Fruit fly (Drosophila melanogaster) Kc167 (cell line): ENCODE measurements around the gene CG5506.

Experiments used
- Myc ChIP-seq: fragments of >200 bp; optimal IDR thresholded peaks from 2 replicates; lab custom pipeline; 2017; ENCODE audit warnings: missing external identifiers
- Sin3A ChIP-seq: fragments of >200 bp; optimal IDR thresholded peaks from 2 replicates; lab custom pipeline; 2018; ENCODE audit warnings: missing external identifiers
- h ChIP-seq: fragments of >200 bp; optimal IDR thresholded peaks from 3 replicates; lab custom pipeline; 2018; ENCODE audit warnings: missing external identifiers
- insv ChIP-seq: fragments of >200 bp; optimal IDR thresholded peaks from 3 replicates; lab custom pipeline; 2018; ENCODE audit warnings: missing external identifiers
- psq ChIP-seq: fragments of >200 bp; optimal IDR thresholded peaks from 2 replicates; lab custom pipeline; 2017; ENCODE audit warnings: missing external identifiers
- ttk ChIP-seq: sonication (Bioruptor generic); optimal IDR thresholded peaks from 2 replicates; lab custom pipeline; 2017; ENCODE audit warnings: missing external identifiers

Gene CG5506

DNA sequence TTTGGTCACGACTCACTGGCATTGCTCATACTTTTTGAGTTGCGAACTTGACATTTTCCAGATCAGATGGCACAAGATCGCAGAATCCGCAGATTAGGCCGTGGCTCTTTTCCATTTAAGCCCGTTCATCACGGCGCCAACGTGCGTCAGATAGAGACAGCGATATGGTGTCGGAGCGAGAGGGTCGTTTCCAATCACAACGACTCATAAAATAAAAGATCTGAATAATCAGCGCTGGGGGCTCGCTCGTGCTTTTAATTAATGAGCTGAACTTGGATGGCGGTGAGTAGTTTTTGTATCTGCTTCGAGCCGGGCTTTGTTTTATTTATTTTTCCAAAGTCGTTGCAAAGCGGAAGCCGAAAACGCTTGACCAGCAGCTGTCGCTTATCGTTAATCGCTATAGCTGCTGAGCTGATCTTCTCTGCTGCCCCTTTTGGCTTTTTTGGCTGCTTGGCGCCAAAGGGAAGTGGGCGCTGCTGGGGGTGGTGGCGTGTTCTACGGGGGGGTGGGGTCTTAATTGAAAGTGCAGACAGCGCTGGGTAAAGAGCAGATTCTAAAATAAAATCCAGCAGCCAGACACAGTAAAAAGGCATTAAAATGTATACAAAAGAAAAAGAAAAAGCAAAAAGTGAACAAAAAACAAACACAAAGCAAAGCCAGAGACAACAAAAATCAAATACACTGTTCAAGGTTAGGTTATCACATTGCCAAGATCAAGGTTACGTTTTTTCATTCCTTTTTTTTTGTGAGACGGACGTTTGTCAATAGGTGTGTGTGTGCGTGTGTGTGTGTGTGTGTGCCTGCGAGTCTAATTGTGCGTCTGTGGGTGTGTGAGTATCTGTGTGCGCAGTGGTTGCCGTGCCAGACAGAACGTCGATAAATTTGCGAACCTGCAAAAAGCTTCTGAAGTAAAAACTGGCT lies 38.3 kb upstream of the CG5506 start:
- TF ChIP-seq psq (lab: Kevin White, UChicago), result no peak
- TF ChIP-seq ttk (lab: Kevin White, UChicago), result no peak
- no peak for TF ChIP-seq Myc
- no peak for TF ChIP-seq h (lab: Kevin White, UChicago)
- no peak for TF ChIP-seq Sin3A
- no peak for TF ChIP-seq insv (lab: Kevin White, UChicago)

- no peak for TF ChIP-seq insv (lab: Kevin White, UChicago)
- no peak for TF ChIP-seq psq (lab: Kevin White, UChicago)
- TF ChIP-seq Myc, result no peak
- TF ChIP-seq h (lab: Kevin White, UChicago), result no peak
- TF ChIP-seq Sin3A, result no peak
- no peak for TF ChIP-seq ttk (lab: Kevin White, UChicago)
Observed at dm6 chr3L:17921462-17921861, 37.3 kb upstream of the CG5506 start.

DNA sequence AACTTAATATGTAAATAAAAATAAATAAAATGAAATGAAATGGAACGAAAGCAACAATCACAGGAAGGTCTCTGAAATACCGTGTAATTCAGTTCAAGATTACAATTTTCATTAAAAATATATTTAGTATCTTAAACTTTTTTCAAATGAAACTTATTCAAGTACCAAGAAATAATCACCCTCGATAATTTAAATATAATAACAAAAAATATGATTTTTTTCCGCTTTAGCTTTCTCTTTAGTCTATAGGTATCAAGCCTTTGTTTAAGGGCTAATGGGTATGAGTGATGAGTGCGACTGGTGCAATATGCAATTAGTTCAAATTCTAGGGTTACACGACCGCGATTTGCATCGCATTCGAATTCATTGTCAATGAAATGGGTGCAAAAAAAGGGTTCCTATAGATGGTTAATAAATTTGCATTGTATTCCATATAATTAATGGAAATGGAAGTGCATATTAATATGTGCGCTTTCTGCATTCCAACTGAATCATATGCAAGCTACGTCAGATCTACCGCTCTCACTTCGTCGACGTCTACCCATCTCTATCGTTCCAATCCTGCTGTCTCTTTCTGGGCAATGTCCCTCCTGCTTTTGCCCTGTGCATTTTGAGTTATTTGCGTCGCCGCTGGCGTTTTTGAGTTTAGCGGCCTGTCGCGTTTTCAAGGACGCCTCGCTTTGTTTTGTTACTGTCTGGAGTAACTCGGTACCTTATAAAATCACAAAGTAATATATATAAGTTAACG lies 33.7 kb upstream of the CG5506 start:
- TF ChIP-seq Sin3A (no peak), Myc (no peak), ttk (lab: Kevin White, UChicago) (no peak), psq (lab: Kevin White, UChicago) (no peak), h (lab: Kevin White, UChicago) (no peak), insv (lab: Kevin White, UChicago) (no peak)

DNA sequence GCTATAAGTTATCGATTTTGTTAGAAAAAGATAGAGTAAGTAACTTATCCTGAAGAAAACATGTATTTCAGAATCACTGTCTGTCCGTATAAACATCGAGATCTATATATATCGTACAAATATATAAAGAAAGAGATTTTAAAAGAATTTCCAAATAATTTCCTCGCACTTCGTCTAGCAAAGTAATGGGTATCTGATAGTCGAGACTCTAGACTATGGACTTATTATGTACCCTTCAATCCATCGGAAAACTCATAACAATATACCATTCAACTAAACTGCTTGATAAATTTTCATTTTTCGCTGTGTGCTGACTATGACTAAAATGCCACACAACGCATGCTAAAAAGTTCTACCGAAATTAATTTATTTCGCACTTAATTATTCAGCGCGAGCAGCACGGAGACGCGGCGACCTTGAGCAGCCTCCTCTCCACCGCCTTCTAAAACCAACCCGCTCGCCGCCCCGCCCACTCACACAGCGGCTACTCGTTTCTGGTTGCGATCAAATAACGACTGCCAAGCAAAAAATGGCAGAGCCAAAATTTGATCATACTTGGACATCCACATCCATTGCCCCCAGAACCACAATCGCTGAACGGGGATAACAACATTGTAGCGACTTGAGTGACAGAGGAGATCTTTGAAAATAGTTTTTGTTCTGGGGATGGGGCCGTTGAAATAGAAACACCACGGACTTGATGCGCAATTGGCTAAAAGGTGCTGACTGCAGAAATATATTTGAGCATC lies 31.8 kb upstream of the CG5506 start:
- TF ChIP-seq psq (lab: Kevin White, UChicago) (no peak), Sin3A (no peak), insv (lab: Kevin White, UChicago) (no peak), Myc (no peak), h (lab: Kevin White, UChicago) (no peak), ttk (lab: Kevin White, UChicago) (no peak)

DNA sequence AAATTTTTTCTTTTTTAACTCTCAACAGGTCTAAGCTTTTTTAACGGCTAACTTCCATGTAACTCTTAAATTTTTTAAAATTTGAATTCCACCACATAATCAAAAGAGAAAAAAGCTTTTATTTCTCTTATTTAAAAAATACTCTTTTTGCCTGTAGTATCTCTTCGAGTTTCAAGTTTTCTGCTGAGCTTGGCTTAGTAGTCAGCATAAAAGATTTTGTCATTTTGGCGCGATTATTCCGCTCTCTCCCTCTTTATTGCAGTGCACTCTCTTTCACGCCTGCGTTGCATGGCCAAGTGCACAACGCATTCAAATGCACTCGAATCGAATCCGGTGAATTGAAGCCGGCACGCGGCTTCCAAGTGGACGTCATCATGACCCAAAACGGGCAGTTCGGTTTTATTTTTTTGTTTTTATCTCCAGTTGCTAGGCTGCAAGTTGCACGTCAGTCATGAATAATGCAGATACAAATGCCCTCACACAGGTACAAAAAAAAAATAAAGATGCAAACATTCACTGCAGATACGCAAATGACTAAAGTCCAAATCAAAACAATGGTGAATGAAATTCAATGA lies 29.9 kb upstream of the CG5506 start:
- TF ChIP-seq h (lab: Kevin White, UChicago), result no peak
- TF ChIP-seq insv (lab: Kevin White, UChicago), result no peak
- no peak for TF ChIP-seq ttk (lab: Kevin White, UChicago)
- TF ChIP-seq psq (lab: Kevin White, UChicago), result no peak
- no peak for TF ChIP-seq Sin3A
- TF ChIP-seq Myc, result no peak

DNA sequence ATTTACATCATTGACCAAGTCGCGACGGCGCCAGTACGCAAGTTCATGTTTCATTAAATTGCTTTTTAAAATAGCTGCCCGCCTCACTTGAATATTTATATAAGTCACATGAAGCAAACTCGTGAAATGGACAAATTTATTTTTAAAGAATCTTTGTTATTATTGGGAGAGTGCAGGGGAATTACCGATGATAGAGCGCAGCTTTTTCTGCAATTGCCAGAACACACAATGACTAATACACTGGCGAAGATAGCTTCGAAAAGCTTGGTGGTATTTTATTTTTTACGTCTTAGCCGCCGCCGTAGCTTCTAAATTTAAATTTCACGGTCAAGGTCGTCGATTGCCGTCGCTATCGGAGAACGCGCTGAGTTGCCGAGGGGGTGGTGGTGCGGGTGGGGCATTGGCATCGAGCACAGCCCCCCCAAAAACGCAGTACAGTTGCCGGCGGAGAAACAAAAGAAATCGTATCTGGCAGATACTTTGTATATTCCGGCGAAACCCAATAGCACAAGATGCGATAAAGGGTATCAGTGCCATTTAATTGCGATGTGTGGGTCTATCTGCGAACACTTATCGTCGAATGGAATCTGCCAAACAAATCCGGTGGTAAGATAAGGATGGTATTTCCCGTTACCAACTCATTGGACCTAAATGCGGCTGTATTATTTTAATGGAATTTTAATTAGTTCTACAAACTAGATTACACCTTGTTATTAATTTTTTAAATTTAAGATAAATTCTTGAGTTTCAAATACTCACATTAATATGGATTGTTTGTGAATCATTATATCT lies 29.0 kb upstream of the CG5506 start:
- TF ChIP-seq insv (lab: Kevin White, UChicago) (no peak), Myc (no peak), ttk (lab: Kevin White, UChicago) (no peak), h (lab: Kevin White, UChicago) (no peak), Sin3A (no peak), psq (lab: Kevin White, UChicago) (no peak)

DNA sequence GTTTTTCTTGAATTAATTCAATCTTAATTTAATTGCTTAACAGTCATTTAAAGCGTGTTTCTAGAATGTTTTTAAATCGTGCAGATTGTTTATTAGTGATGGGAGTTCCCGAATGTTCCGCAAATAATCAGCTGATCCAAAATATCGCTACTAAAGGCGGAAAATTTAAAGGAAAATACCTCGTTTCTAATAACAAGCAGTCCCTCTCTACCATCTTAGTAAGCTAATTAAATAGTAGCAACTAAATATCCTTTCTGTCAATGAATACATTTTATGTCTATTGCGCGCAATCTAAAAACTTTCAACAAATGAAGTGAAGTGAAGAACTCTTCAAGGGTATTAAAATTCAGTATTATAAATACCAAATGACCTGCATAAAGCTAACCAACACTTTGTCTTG lies 28.3 kb upstream of the CG5506 start, which contains the start of gene CG5290:
Gene CG5290 (minus strand): TSS at position 118 of the 400 bp plus-strand sequence.
- no peak for TF ChIP-seq Sin3A
- no peak for TF ChIP-seq psq (lab: Kevin White, UChicago)
- TF ChIP-seq h (lab: Kevin White, UChicago), result no peak
- no peak for TF ChIP-seq Myc
- no peak for TF ChIP-seq insv (lab: Kevin White, UChicago)
- no peak for TF ChIP-seq ttk (lab: Kevin White, UChicago)

DNA sequence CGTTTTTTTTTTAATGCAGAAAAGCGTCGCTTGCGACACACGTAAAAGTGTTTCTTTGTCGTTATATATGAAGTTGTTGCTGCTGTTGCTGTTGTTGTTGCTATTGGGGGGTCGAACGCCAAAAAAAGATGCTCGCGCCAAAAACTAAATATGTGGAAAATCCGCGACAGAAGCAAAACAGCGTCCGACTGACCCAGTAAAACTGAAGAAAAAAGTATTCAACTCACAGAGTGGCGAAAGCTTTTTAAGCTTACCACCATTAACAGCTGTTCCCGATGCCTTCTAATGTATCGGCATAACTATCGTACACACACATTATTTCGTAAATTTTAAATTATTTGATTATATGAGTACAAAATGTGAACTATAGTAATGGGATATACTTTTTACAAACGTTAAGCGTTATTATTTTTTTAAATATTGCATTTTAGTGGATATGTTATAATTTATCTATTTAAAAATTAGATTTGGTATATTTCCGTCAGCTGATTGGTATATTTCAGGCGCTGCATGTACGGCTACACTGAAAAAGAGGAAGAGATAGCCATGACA lies 23.5 kb upstream of the CG5506 start, which contains the start of the genes Prestin and Wdr92:
Gene Prestin (minus strand): TSS at position 204 of the 552 bp plus-strand sequence.
Gene Wdr92 (plus strand): TSS at position 535 of the 552 bp plus-strand sequence.
- no peak for TF ChIP-seq psq (lab: Kevin White, UChicago)
- TF ChIP-seq Myc, result no peak
- no peak for TF ChIP-seq insv (lab: Kevin White, UChicago)
- no peak for TF ChIP-seq Sin3A
- TF ChIP-seq ttk (lab: Kevin White, UChicago), result no peak
- TF ChIP-seq h (lab: Kevin White, UChicago), result no peak

dm6 chr3L:17905761-17906160 lies 21.6 kb upstream of the CG5506 start:
- TF ChIP-seq ttk (lab: Kevin White, UChicago) (no peak), Myc (no peak), psq (lab: Kevin White, UChicago) (no peak), h (lab: Kevin White, UChicago) (no peak), Sin3A (no peak), insv (lab: Kevin White, UChicago) (no peak)

dm6 chr3L:17904593-17904992 lies 20.4 kb upstream of the CG5506 start:
- TF ChIP-seq Sin3A, result no peak
- TF ChIP-seq psq (lab: Kevin White, UChicago), result no peak
- TF ChIP-seq h (lab: Kevin White, UChicago), result no peak
- no peak for TF ChIP-seq ttk (lab: Kevin White, UChicago)
- TF ChIP-seq Myc, result no peak
- TF ChIP-seq insv (lab: Kevin White, UChicago), result no peak
